Worm (Caenorhabditis elegans) whole organism, early embryonic: ENCODE measurements around the gene tbx-35.

Experiments used
- ama-1 ChIP-seq: fragments of 150-350 bp; optimal IDR thresholded peaks from 2 replicates; lab custom pipeline; 2014
- ceh-36 ChIP-seq: sonication (generic microtip); optimal IDR thresholded peaks from 2 replicates; lab custom pipeline; 2016; ENCODE audit warnings: missing genetic modification characterization, inconsistent platforms, missing compliant biosample characterization
- hmg-4 ChIP-seq: fragments of 200-800 bp; sonication (Bioruptor generic); optimal IDR thresholded peaks from 2 replicates; lab custom pipeline; 2018; ENCODE audit warnings: mild to moderate bottlenecking, missing genetic modification characterization, missing compliant biosample characterization
- hnd-1 ChIP-seq: sonication (generic microtip); optimal IDR thresholded peaks from 2 replicates; lab custom pipeline; 2016; ENCODE audit warnings: missing genetic modification characterization, missing compliant biosample characterization
- pes-1 ChIP-seq: fragments of 200-800 bp; sonication (Bioruptor generic); IDR thresholded peaks from 2 replicates; pipeline ENCODE4 v1.3.6; 2022; ENCODE audit warnings: missing genetic modification reagents, missing genetic modification characterization, missing compliant biosample characterization
- scrt-1 ChIP-seq: fragments of 200-800 bp; sonication (Bioruptor generic); IDR thresholded peaks from 2 replicates; pipeline ENCODE4 v1.3.6; 2022; ENCODE audit warnings: missing genetic modification characterization, missing compliant biosample characterization
- tbx-11 ChIP-seq: fragments of 200-800 bp; sonication (Bioruptor generic); IDR thresholded peaks from 2 replicates; pipeline ENCODE4 v1.3.6; 2022; ENCODE audit warnings: missing genetic modification characterization, missing compliant biosample characterization
- tra-4 ChIP-seq: sonication (generic microtip); optimal IDR thresholded peaks from 2 replicates; lab custom pipeline; 2017; ENCODE audit warnings: missing genetic modification characterization, missing compliant biosample characterization

ce11 chrII:5500986-5501657 is 24.1 kb downstream of the tbx-35 start, which contains the start of gene F12A10.8:
- TF ChIP-seq tra-4 (tag; lab: Kevin White, UChicago) (no peak), pes-1 (GFP tag; lab: Robert Waterston, UW) (no peak), hnd-1 (tag; lab: Kevin White, UChicago) (no peak), ama-1 (lab: Kevin White, UChicago) (no peak), hmg-4 (GFP tag; lab: Kevin White, UChicago) (no peak), scrt-1 (no peak), tbx-11 (GFP tag; lab: Robert Waterston, UW) (no peak), ceh-36 (tag; lab: Kevin White, UChicago) (no peak)
